Fruit fly (Drosophila melanogaster) whole organism, embryonic: Measurements from ENCODE around the gene BCL7-like.

Experiments used
- Aef1 ChIP-seq: fragments of 200-800 bp; sonication (Bioruptor generic); IDR thresholded peaks from 3 replicates; pipeline ENCODE4 v1.3.6; 2022; ENCODE audit warnings: missing biosample characterization, missing genetic modification characterization
- CG11504 ChIP-seq: fragments of 200-800 bp; sonication (Bioruptor generic); optimal IDR thresholded peaks from 3 replicates; lab custom pipeline; 2019; ENCODE audit warnings: missing biosample characterization, mild to moderate bottlenecking, missing genetic modification characterization, moderate library complexity
- CG12299 ChIP-seq: fragments of 200-800 bp; sonication (Bioruptor generic); optimal IDR thresholded peaks from 2 replicates; lab custom pipeline; 2018; ENCODE audit warnings: missing biosample characterization, mild to moderate bottlenecking, missing genetic modification characterization
- CG12659 ChIP-seq: fragments of 200-800 bp; sonication (Bioruptor generic); optimal IDR thresholded peaks from 3 replicates; lab custom pipeline; 2017; ENCODE audit warnings: mild to moderate bottlenecking, missing biosample characterization, missing genetic modification reagents, missing genetic modification characterization
- CG13624 ChIP-seq: fragments of 200-800 bp; sonication (Bioruptor generic); optimal IDR thresholded peaks from 2 replicates; lab custom pipeline; 2016; ENCODE audit warnings: missing biosample characterization, missing genetic modification characterization
- CG14014 ChIP-seq: fragments of 200-800 bp; sonication (Bioruptor generic); IDR thresholded peaks from 2 replicates; pipeline ENCODE4 v1.3.6; 2022; ENCODE audit warnings: missing biosample characterization, missing genetic modification characterization
- CG15601 ChIP-seq: fragments of 200-800 bp; sonication (Bioruptor generic); optimal IDR thresholded peaks from 3 replicates; lab custom pipeline; 2019; ENCODE audit warnings: missing biosample characterization, mild to moderate bottlenecking, missing genetic modification characterization, moderate library complexity
- CG1603 ChIP-seq: fragments of 200-800 bp; sonication (Bioruptor generic); optimal IDR thresholded peaks from 2 replicates; lab custom pipeline; 2019; ENCODE audit warnings: missing biosample characterization, mild to moderate bottlenecking, missing genetic modification characterization, moderate library complexity
- CG17359 ChIP-seq: fragments of 200-800 bp; sonication (Bioruptor generic); optimal IDR thresholded peaks from 3 replicates; lab custom pipeline; 2018; ENCODE audit warnings: missing biosample characterization, mild to moderate bottlenecking, missing genetic modification characterization, moderate library complexity
- CG5953 ChIP-seq: fragments of 200-800 bp; sonication (Bioruptor generic); IDR thresholded peaks from 2 replicates; pipeline ENCODE4 v1.3.6; 2022; ENCODE audit warnings: missing biosample characterization, missing genetic modification characterization
- CG6683 ChIP-seq: fragments of 200-800 bp; sonication (Bioruptor generic); optimal IDR thresholded peaks from 2 replicates; lab custom pipeline; 2017; ENCODE audit warnings: missing biosample characterization, mild to moderate bottlenecking, missing genetic modification characterization, missing genetic modification reagents
- CG7271 ChIP-seq: fragments of 200-800 bp; sonication (Bioruptor generic); optimal IDR thresholded peaks from 2 replicates; lab custom pipeline; 2018; ENCODE audit warnings: missing biosample characterization, mild to moderate bottlenecking, missing genetic modification characterization, moderate library complexity
- CG7357 ChIP-seq: fragments of 200-800 bp; sonication (Bioruptor generic); IDR thresholded peaks from 3 replicates; pipeline ENCODE4 v1.3.6; 2022; ENCODE audit warnings: missing biosample characterization, missing genetic modification characterization
- CG7372 ChIP-seq: fragments of 200-800 bp; sonication (Bioruptor generic); IDR thresholded peaks from 2 replicates; pipeline ENCODE4 v1.3.6; 2022; ENCODE audit warnings: missing biosample characterization, missing genetic modification characterization
- CG7987 ChIP-seq: fragments of 200-800 bp; sonication (Bioruptor generic); optimal IDR thresholded peaks from 2 replicates; lab custom pipeline; 2018; ENCODE audit warnings: missing biosample characterization, mild to moderate bottlenecking, missing genetic modification characterization, moderate library complexity
- CoRest ChIP-seq: fragments of 200-800 bp; sonication (Bioruptor generic); optimal IDR thresholded peaks from 3 replicates; lab custom pipeline; 2018; ENCODE audit warnings: missing biosample characterization, mild to moderate bottlenecking, missing genetic modification characterization, moderate library complexity
- D19A ChIP-seq: fragments of 200-800 bp; optimal IDR thresholded peaks from 3 replicates; lab custom pipeline; 2019; ENCODE audit warnings: missing biosample characterization, mild to moderate bottlenecking, missing genetic modification characterization, moderate library complexity
- Drgx ChIP-seq: fragments of 200-800 bp; sonication (Bioruptor generic); IDR thresholded peaks from 2 replicates; pipeline ENCODE4 v1.3.6; 2022; ENCODE audit warnings: missing biosample characterization, missing genetic modification characterization
- HLH3B ChIP-seq: fragments of 200-800 bp; sonication (Bioruptor generic); IDR thresholded peaks from 2 replicates; pipeline ENCODE4 v1.3.6; 2022; ENCODE audit warnings: missing biosample characterization, missing genetic modification characterization
- HLHmδ ChIP-seq: fragments of 200-800 bp; sonication (Bioruptor generic); optimal IDR thresholded peaks from 2 replicates; lab custom pipeline; 2018; ENCODE audit warnings: missing biosample characterization, mild to moderate bottlenecking, missing genetic modification characterization, moderate library complexity
- Hand ChIP-seq: fragments of 200-800 bp; sonication (Bioruptor generic); optimal IDR thresholded peaks from 2 replicates; lab custom pipeline; 2017; ENCODE audit warnings: mild to moderate bottlenecking, missing biosample characterization, missing genetic modification reagents, missing genetic modification characterization
- Hey ChIP-seq: fragments of 200-800 bp; sonication (Bioruptor generic); optimal IDR thresholded peaks from 3 replicates; lab custom pipeline; 2018; ENCODE audit warnings: missing biosample characterization, mild to moderate bottlenecking, missing genetic modification characterization
- Med ChIP-seq: fragments of 200-800 bp; sonication (Bioruptor generic); peaks from one replicate; lab custom pipeline; 2016; ENCODE audit warnings: missing biosample characterization, missing genetic modification characterization, mild to moderate bottlenecking, inconsistent platforms, moderate library complexity
- Meics ChIP-seq: fragments of 200-800 bp; sonication (Bioruptor generic); optimal IDR thresholded peaks from 2 replicates; lab custom pipeline; 2017; ENCODE audit warnings: missing biosample characterization, mild to moderate bottlenecking, missing genetic modification characterization
- Mes4 ChIP-seq: fragments of 200-800 bp; sonication (Bioruptor generic); optimal IDR thresholded peaks from 2 replicates; lab custom pipeline; 2016; ENCODE audit warnings: missing biosample characterization, missing genetic modification characterization
- PHDP ChIP-seq: fragments of 200-800 bp; sonication (Bioruptor generic); optimal IDR thresholded peaks from 3 replicates; lab custom pipeline; 2018; ENCODE audit warnings: missing biosample characterization, mild to moderate bottlenecking, missing genetic modification characterization, moderate library complexity
- Poxn ChIP-seq: fragments of 200-800 bp; sonication (Bioruptor generic); IDR thresholded peaks from 2 replicates; pipeline ENCODE4 v1.3.6; 2022; ENCODE audit warnings: missing biosample characterization, missing genetic modification characterization
- Ravus ChIP-seq: fragments of 200-800 bp; sonication (Bioruptor generic); IDR thresholded peaks from 2 replicates; pipeline ENCODE4 v1.3.6; 2022; ENCODE audit warnings: missing biosample characterization, missing genetic modification characterization
- Sin3A ChIP-seq: fragments of >200 bp; optimal IDR thresholded peaks from 2 replicates; lab custom pipeline; 2018
- bbx ChIP-seq: fragments of 200-800 bp; sonication (Bioruptor generic); IDR thresholded peaks from 2 replicates; pipeline ENCODE4 v1.3.6; 2022; ENCODE audit warnings: missing biosample characterization, missing genetic modification characterization; ENCODE audit not compliant: partially characterized antibody
- ci ChIP-seq: fragments of 200-800 bp; sonication (Bioruptor generic); IDR thresholded peaks from 3 replicates; pipeline ENCODE4 v1.3.6; 2022; ENCODE audit warnings: missing biosample characterization, missing genetic modification characterization
- dmrt99B ChIP-seq: fragments of 200-800 bp; sonication (Bioruptor generic); optimal IDR thresholded peaks from 2 replicates; lab custom pipeline; 2018; ENCODE audit warnings: missing biosample characterization, mild to moderate bottlenecking, missing genetic modification characterization, moderate library complexity
- dpn ChIP-seq, 2 experiments: fragments of 200-800 bp; sonication (Bioruptor generic); optimal IDR thresholded peaks; 3 replicates each; lab custom pipeline; 2016; ENCODE audit warnings: missing biosample characterization in 2 of 2, missing genetic modification characterization in 2 of 2
- dysf ChIP-seq: fragments of 200-800 bp; sonication (Bioruptor generic); IDR thresholded peaks from 3 replicates; pipeline ENCODE4 v1.3.6; 2022; ENCODE audit warnings: missing biosample characterization, missing genetic modification characterization
- fd96Cb ChIP-seq: fragments of 200-800 bp; sonication (Bioruptor generic); optimal IDR thresholded peaks from 2 replicates; lab custom pipeline; 2018; ENCODE audit warnings: missing biosample characterization, mild to moderate bottlenecking, missing genetic modification characterization, moderate library complexity
- hb ChIP-seq: fragments of 200-800 bp; sonication (Bioruptor generic); IDR thresholded peaks from 3 replicates; pipeline ENCODE4 v1.3.6; 2022; ENCODE audit warnings: missing biosample characterization, missing genetic modification characterization; ENCODE audit not compliant: partially characterized antibody
- hkb ChIP-seq, 2 experiments: fragments of 200-800 bp in 1 of 2; fragments of >200 bp in 1 of 2; sonication (Bioruptor generic) in 1 of 2; IDR thresholded peaks in 1 of 2; optimal IDR thresholded peaks in 1 of 2; 2 replicates each; pipeline versions ENCODE4 v1.3.6 to Lab custom; 2017 to 2022; ENCODE audit warnings: missing biosample characterization in 1 of 2, missing genetic modification characterization in 1 of 2
- lilli ChIP-seq: fragments of 200-800 bp; sonication (Bioruptor generic); optimal IDR thresholded peaks from 3 replicates; lab custom pipeline; 2016; ENCODE audit warnings: missing biosample characterization, missing genetic modification characterization
- lola ChIP-seq, 3 experiments: fragments of >200 bp in 2 of 3; fragments of 200-800 bp in 1 of 3; sonication (Bioruptor generic) in 1 of 3; optimal IDR thresholded peaks; 2 replicates each; lab custom pipeline; 2017 to 2019; ENCODE audit warnings: missing biosample characterization in 3 of 3, missing genetic modification characterization in 3 of 3, mild to moderate bottlenecking in 1 of 3, moderate library complexity in 1 of 3
- luna ChIP-seq: fragments of 200-800 bp; sonication (Bioruptor generic); optimal IDR thresholded peaks from 2 replicates; lab custom pipeline; 2016; ENCODE audit warnings: missing biosample characterization, missing genetic modification characterization
- onecut ChIP-seq: fragments of 200-800 bp; sonication (Bioruptor generic); IDR thresholded peaks from 2 replicates; pipeline ENCODE4 v1.3.6; 2022; ENCODE audit warnings: missing biosample characterization, missing genetic modification characterization
- sd ChIP-seq: fragments of 200-800 bp; sonication (Bioruptor generic); optimal IDR thresholded peaks from 3 replicates; lab custom pipeline; 2018; ENCODE audit warnings: missing biosample characterization, mild to moderate bottlenecking, missing genetic modification characterization, moderate library complexity
- sisA ChIP-seq: fragments of 200-800 bp; sonication (Bioruptor generic); IDR thresholded peaks from 2 replicates; pipeline ENCODE4 v1.3.6; 2022; ENCODE audit warnings: missing biosample characterization, missing genetic modification characterization
- slbo ChIP-seq: fragments of 200-800 bp; sonication (Bioruptor generic); IDR thresholded peaks from 2 replicates; pipeline ENCODE4 v1.3.6; 2022; ENCODE audit warnings: missing biosample characterization, missing genetic modification characterization
- slp2 ChIP-seq: fragments of 200-800 bp; sonication (Bioruptor generic); optimal IDR thresholded peaks from 2 replicates; lab custom pipeline; 2016; ENCODE audit warnings: missing biosample characterization, missing genetic modification characterization
- sob ChIP-seq: fragments of 200-800 bp; sonication (Bioruptor generic); IDR thresholded peaks from 2 replicates; pipeline ENCODE4 v1.3.6; 2022; ENCODE audit warnings: missing biosample characterization, missing genetic modification characterization
- stwl ChIP-seq: fragments of 200-800 bp; sonication (Bioruptor generic); optimal IDR thresholded peaks from 3 replicates; lab custom pipeline; 2018; ENCODE audit warnings: missing biosample characterization, mild to moderate bottlenecking, missing genetic modification characterization, moderate library complexity
- trem ChIP-seq: fragments of 200-800 bp; optimal IDR thresholded peaks from 3 replicates; lab custom pipeline; 2019; ENCODE audit warnings: missing biosample characterization, mild to moderate bottlenecking, missing genetic modification characterization, moderate library complexity
- vfl ChIP-seq: fragments of 200-800 bp; sonication (Bioruptor generic); optimal IDR thresholded peaks from 2 replicates; lab custom pipeline; 2016; ENCODE audit warnings: missing biosample characterization, missing genetic modification characterization

BCL7-like gene

dm6 chrX:9344482-9345106 lies 11.8 kb upstream of the BCL7-like start (continued):
- TF ChIP-seq HLHmδ (no peak), Med (peak; percentile 93), slp2 (no peak), ci (GFP tag; lab: Robert Waterston, UW) (no peak), dpn (GFP tag; optimal IDR thresholded peaks at IDR 0.05; lab: Kevin White, UChicago) (peak; percentile 34 to 52), CG13624 (GFP tag; lab: Kevin White, UChicago) (peak; percentile 19), PHDP (peak; percentile 57), Sin3A (no peak), HLH3B (GFP tag; lab: Robert Waterston, UW) (0 out of 2 replicates have a peak, but pooled peaks have one; percentile 25), CG1603 (tag; lab: Kevin White, UChicago) (peak; percentile 6), CG5953 (GFP tag; lab: Robert Waterston, UW) (no peak), Drgx (GFP tag; lab: Robert Waterston, UW) (peak; percentile 11; the same call in 1 of the 2 replicates), CG11504 (peak; percentile 70), CoRest (tag; lab: Kevin White, UChicago) (peak; percentile 75), Hand (GFP tag; lab: Kevin White, UChicago) (peak; percentile 60), stwl (tag; lab: Kevin White, UChicago) (no peak), slbo (GFP tag; lab: Robert Waterston, UW) (peak; percentile 45; the same call in 1 of the 2 replicates), CG14014 (GFP tag; lab: Robert Waterston, UW) (peak; percentile 39; the same call in 1 of the 2 replicates), fd96Cb (tag; lab: Kevin White, UChicago) (peak; percentile 34), Meics (GFP tag; lab: Kevin White, UChicago) (peak; percentile 79), dmrt99B (tag; lab: Kevin White, UChicago) (peak; percentile 70), bbx (GFP tag; lab: Robert Waterston, UW) (no peak), CG7357 (GFP tag; lab: Robert Waterston, UW) (0 out of 3 replicates have a peak, but pooled peaks have one; percentile 34), CG12659 (GFP tag; lab: Kevin White, UChicago) (peak; percentile 69), hb (no peak), lilli (GFP tag; lab: Kevin White, UChicago) (peak; percentile 59), dysf (GFP tag; lab: Robert Waterston, UW) (peak; percentile 52; the same call in 2 of the 3 replicates), Ravus (GFP tag; lab: Robert Waterston, UW) (no peak), CG12299 (tag; lab: Kevin White, UChicago) (no peak), vfl (GFP tag; lab: Kevin White, UChicago) (no peak), sd (tag; lab: Kevin White, UChicago) (no peak), CG7271 (tag; lab: Kevin White, UChicago) (no peak), CG7372 (GFP tag; lab: Robert Waterston, UW) (peak; percentile 37; the same call in 1 of the 2 replicates), D19A (tag; lab: Kevin White, UChicago) (peak; percentile 9), sob (GFP tag; lab: Robert Waterston, UW) (no peak), Aef1 (GFP tag; lab: Robert Waterston, UW) (peak; percentile 37; the same call in 1 of the 3 replicates), trem (tag; lab: Kevin White, UChicago) (no peak), CG17359 (tag; lab: Kevin White, UChicago) (peak; percentile 42), sisA (GFP tag; lab: Robert Waterston, UW) (peak; percentile 22; the same call in 1 of the 2 replicates), luna (GFP tag; lab: Kevin White, UChicago) (no peak), CG7987 (GFP tag; lab: Kevin White, UChicago) (no peak), hkb (optimal IDR thresholded peaks at IDR 0.05; lab: Kevin White, UChicago) (no peak), hkb (GFP tag; IDR thresholded peaks at IDR 0.05; lab: Robert Waterston, UW) (peak; percentile 56; the same call in 1 of the 2 replicates), CG15601 (tag; lab: Kevin White, UChicago) (no peak), CG6683 (peak; percentile 31), onecut (0 out of 2 replicates have a peak, but pooled peaks have one; percentile 21), Mes4 (no peak), Hey (tag; lab: Kevin White, UChicago) (no peak), lola (GFP tag; optimal IDR thresholded peaks at IDR 0.05; lab: Kevin White, UChicago) (no peak), Poxn (GFP tag; lab: Robert Waterston, UW) (peak; percentile 42; the same call in 1 of the 2 replicates)
